Worm (Caenorhabditis elegans) whole organism, L4 larva: Measurements from ENCODE around the gene ten-1.

Source experiments
- daf-19 ChIP-seq: fragments of 200-800 bp; sonication (Bioruptor generic); conservative IDR thresholded peaks from 2 replicates; pipeline ENCODE4 v1.3.6; 2022; ENCODE audit warnings: missing genetic modification characterization, missing compliant biosample characterization
- fkh-10 ChIP-seq: fragments of 150-350 bp; optimal IDR thresholded peaks from 2 replicates; lab custom pipeline; 2014; ENCODE audit warnings: missing biosample characterization, missing genetic modification reagents, missing genetic modification characterization

ce11 chrIII:6831312-6831711, 10.6 kb downstream of the ten-1 start:
- TF ChIP-seq daf-19 (GFP tag; lab: Robert Waterston, UW) (no peak), fkh-10 (GFP tag; lab: Kevin White, UChicago) (no peak)
